Fruit fly (Drosophila melanogaster) whole organism: Measurements from ENCODE around the gene btv.

Experiments
- CG8478 ChIP-seq: fragments of >200 bp; optimal IDR thresholded peaks from 2 replicates; lab custom pipeline; 2018; ENCODE audit warnings: inconsistent platforms
- Dll ChIP-seq: fragments of >200 bp; optimal IDR thresholded peaks from 2 replicates; lab custom pipeline; 2017
- EcR ChIP-seq, 2 experiments: fragments of >200 bp; optimal IDR thresholded peaks; 2 replicates each; lab custom pipeline; 2017; ENCODE audit warnings: missing biosample characterization in 2 of 2, missing genetic modification characterization in 2 of 2, missing genetic modification reagents in 2 of 2
- pan ChIP-seq: fragments of >200 bp; optimal IDR thresholded peaks from 2 replicates; lab custom pipeline; 2017
- psq ChIP-seq: fragments of >200 bp; optimal IDR thresholded peaks from 2 replicates; lab custom pipeline; 2017
- usp ChIP-seq: fragments of >200 bp; optimal IDR thresholded peaks from 2 replicates; lab custom pipeline; 2017; ENCODE audit warnings: missing biosample characterization, missing genetic modification characterization, mixed read lengths

The btv gene

DNA sequence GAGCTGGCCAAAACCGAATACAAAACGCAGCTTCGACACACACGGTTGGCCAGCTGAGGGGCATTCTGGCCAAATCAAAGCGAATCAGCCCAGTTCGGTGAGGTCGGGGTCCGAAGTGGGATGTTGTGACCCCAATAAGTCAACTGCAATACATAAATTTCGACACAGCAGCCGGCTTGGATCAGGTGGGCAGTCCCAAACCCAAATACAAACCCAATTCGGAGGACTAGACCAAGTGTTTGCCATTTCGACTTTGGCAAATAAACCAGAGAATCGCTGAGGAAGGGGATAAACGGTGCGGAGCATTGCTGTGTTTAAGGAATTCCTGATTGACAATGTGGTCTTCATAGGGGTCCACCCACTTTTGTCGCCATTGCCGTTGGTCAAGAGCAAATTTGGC, 6.7 kb upstream of the btv start:
- TF ChIP-seq EcR (GFP tag; optimal IDR thresholded peaks at IDR 0.05; lab: Kevin White, UChicago) (no peak), CG8478 (lab: Kevin White, UChicago) (no peak), psq (lab: Kevin White, UChicago) (no peak), Dll (lab: Kevin White, UChicago) (no peak), pan (lab: Kevin White, UChicago) (no peak), usp (GFP tag; lab: Kevin White, UChicago) (no peak)

DNA sequence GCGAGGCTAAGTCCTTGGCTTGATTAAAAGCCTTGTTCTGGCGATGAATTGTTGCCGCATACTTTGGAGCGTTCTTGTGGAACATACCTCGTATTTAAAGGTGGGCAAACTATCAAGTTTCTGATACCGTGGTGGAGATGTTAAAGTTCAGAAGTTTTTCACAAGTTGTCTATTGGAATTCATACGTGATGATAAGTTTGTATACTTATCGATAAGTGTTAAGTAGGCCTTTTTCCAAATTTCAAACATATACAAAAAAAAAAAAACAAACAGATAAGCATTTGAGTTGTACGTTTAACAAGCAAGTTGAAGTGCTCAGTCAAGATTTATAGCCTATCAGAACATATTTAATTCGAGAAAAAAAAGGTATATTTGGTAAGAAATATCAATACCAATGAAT, 3.8 kb upstream of the btv start, which contains the start of gene CG5681:
Gene CG5681, plus strand, starts transcription at position 301 of the 400 bp plus-strand sequence.
- TF ChIP-seq EcR (GFP tag; optimal IDR thresholded peaks at IDR 0.05; lab: Kevin White, UChicago) (no peak), psq (lab: Kevin White, UChicago) (no peak), CG8478 (lab: Kevin White, UChicago) (no peak), usp (GFP tag; lab: Kevin White, UChicago) (no peak), pan (lab: Kevin White, UChicago) (no peak)

DNA sequence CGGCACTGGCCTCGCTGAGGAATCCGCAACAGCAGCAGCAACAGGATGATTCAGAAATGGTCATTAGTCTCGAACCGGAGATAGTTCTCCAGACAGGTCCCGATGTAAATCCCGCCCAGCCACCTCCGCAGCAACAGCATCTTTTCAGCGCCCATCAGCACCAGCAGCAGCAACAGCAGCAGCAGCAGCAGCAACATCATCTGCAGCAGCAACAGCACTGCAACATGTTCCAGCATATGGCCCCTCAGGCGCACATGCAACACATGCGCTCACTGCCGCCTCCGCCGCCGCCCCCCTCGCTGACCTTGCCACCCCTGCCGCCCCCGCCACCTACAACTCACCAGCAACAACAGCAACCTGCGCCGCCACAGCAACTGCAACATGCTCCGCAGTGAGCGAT, 9.3 kb downstream of the btv start:
- no peak for TF ChIP-seq pan (lab: Kevin White, UChicago)

DNA sequence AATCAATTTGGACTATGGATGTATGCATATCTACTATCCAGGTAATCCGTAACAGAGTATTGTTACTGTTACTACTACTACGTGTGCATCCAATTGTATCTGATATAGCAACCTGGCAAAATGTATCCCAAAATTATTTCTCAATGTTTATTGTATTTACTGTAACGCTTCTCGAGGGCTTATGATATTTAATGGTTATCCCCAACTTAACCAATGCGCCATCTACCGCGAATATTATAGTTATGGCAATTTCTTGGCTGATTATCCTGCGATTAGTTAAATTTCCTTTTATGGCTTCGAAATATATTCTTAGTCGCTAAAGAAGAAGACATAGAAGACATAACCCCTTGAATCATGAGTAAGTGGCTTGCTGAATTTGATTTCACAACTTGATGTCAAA, 18.6 kb downstream of the btv start:
- no peak for TF ChIP-seq EcR (GFP tag; optimal IDR thresholded peaks at IDR 0.05; lab: Kevin White, UChicago)
- TF ChIP-seq CG8478 (lab: Kevin White, UChicago) = no peak
- TF ChIP-seq usp (GFP tag; lab: Kevin White, UChicago) = no peak
- TF ChIP-seq pan (lab: Kevin White, UChicago) = no peak
- no peak for TF ChIP-seq psq (lab: Kevin White, UChicago)
- TF ChIP-seq Dll (lab: Kevin White, UChicago) = no peak

dm6 chr2L:17963071-17963567, 19.2 kb downstream of the btv start, which contains the start of gene CG5674:
Gene CG5674 (plus strand): TSS chr2L:17963379.
- TF ChIP-seq pan (lab: Kevin White, UChicago) (no peak), psq (lab: Kevin White, UChicago) (no peak), usp (GFP tag; lab: Kevin White, UChicago) (no peak), Dll (lab: Kevin White, UChicago) (no peak), EcR (GFP tag; optimal IDR thresholded peaks at IDR 0.05; lab: Kevin White, UChicago) (no peak), CG8478 (lab: Kevin White, UChicago) (no peak)

DNA sequence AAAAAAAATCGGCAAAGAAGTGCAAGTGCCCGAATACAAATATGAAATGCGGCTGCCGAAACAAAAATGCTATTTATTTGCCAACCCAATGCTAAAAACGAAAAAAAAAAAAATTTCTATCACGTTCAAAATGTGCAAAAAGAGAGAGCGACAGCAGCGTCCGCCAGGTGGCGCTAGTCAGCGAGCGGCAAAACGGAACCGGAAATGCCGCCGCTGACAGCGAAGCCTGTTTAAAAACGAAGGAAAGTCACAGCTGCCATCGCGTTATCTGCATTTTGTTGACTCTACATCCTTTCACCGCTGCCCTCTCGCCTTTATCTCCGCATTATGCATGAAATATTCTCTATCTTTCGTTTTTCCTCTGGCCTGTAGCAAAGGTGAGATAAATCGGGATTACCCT, 22.1 kb downstream of the btv start:
- TF ChIP-seq psq (lab: Kevin White, UChicago) = no peak
- TF ChIP-seq usp (GFP tag; lab: Kevin White, UChicago) = no peak
- no peak for TF ChIP-seq pan (lab: Kevin White, UChicago)
- TF ChIP-seq EcR (GFP tag; optimal IDR thresholded peaks at IDR 0.05; lab: Kevin White, UChicago) = no peak
- TF ChIP-seq Dll (lab: Kevin White, UChicago) = no peak
- TF ChIP-seq CG8478 (lab: Kevin White, UChicago) = no peak

dm6 chr2L:17958306-17958705, 24.0 kb downstream of the btv start:
- TF ChIP-seq psq (lab: Kevin White, UChicago) (no peak), Dll (lab: Kevin White, UChicago) (no peak), EcR (GFP tag; optimal IDR thresholded peaks at IDR 0.05; lab: Kevin White, UChicago) (no peak), CG8478 (lab: Kevin White, UChicago) (no peak), pan (lab: Kevin White, UChicago) (no peak), usp (GFP tag; lab: Kevin White, UChicago) (no peak)

dm6 chr2L:17921527-17921926, 60.7 kb downstream of the btv start:
- TF ChIP-seq CG8478 (lab: Kevin White, UChicago) = no peak
- TF ChIP-seq psq (lab: Kevin White, UChicago) = no peak
- TF ChIP-seq pan (lab: Kevin White, UChicago) = no peak

DNA sequence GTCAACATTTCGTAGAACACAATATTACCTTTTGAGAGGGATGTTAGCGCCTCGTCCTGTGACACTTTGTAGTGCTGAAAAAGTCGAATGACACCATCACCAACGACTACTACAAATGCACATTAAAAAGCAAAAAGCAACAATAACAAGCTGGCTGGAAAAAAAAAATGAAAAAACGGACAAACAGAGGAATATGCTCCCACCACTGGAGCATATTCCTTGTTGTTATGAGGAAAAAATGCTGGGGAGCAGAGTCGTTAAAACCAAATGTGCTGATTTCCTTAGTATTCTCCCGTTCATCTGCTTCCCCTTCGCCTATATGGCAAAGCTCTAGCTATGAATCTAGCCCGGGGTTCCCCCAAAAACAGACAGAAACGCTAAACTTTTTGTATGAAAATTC, 67.3 kb downstream of the btv start, which contains the start of gene CG43271:
Gene CG43271, minus strand, starts transcription at position 101 of the 400 bp plus-strand sequence.
- no peak for TF ChIP-seq pan (lab: Kevin White, UChicago)
- no peak for TF ChIP-seq usp (GFP tag; lab: Kevin White, UChicago)
- no peak for TF ChIP-seq CG8478 (lab: Kevin White, UChicago)
- TF ChIP-seq EcR (GFP tag; optimal IDR thresholded peaks at IDR 0.05; lab: Kevin White, UChicago) = no peak
- no peak for TF ChIP-seq Dll (lab: Kevin White, UChicago)
- no peak for TF ChIP-seq psq (lab: Kevin White, UChicago)
